Worm (Caenorhabditis elegans) whole organism, early embryonic: Measurements from ENCODE around the gene col-122.

Experiments used
- aly-1 ChIP-seq: sonication (generic microtip); optimal IDR thresholded peaks from 2 replicates; lab custom pipeline; 2016; ENCODE audit warnings: missing genetic modification characterization, missing compliant biosample characterization
- ama-1 ChIP-seq: fragments of 150-350 bp; optimal IDR thresholded peaks from 2 replicates; lab custom pipeline; 2014
- ceh-36 ChIP-seq: sonication (generic microtip); optimal IDR thresholded peaks from 2 replicates; lab custom pipeline; 2016; ENCODE audit warnings: missing genetic modification characterization, inconsistent platforms, missing compliant biosample characterization
- ets-7 ChIP-seq: sonication (generic microtip); optimal IDR thresholded peaks from 2 replicates; lab custom pipeline; 2016; ENCODE audit warnings: missing genotype, missing genetic modification characterization, missing compliant biosample characterization
- flt-1 ChIP-seq: fragments of 200-800 bp; sonication (Bioruptor generic); IDR thresholded peaks from 2 replicates; pipeline ENCODE4 v1.3.6; 2022; ENCODE audit warnings: missing genetic modification characterization, missing compliant biosample characterization
- hmbx-1 ChIP-seq: sonication (generic microtip); optimal IDR thresholded peaks from 2 replicates; lab custom pipeline; 2016; ENCODE audit warnings: mild to moderate bottlenecking, missing genetic modification characterization, missing compliant biosample characterization
- pes-1 ChIP-seq: fragments of 200-800 bp; sonication (Bioruptor generic); IDR thresholded peaks from 2 replicates; pipeline ENCODE4 v1.3.6; 2022; ENCODE audit warnings: missing genetic modification reagents, missing genetic modification characterization, missing compliant biosample characterization
- scrt-1 ChIP-seq: fragments of 200-800 bp; sonication (Bioruptor generic); IDR thresholded peaks from 2 replicates; pipeline ENCODE4 v1.3.6; 2022; ENCODE audit warnings: missing genetic modification characterization, missing compliant biosample characterization
- sea-1 ChIP-seq: fragments of 200-800 bp; sonication (Bioruptor generic); conservative IDR thresholded peaks from 2 replicates; pipeline ENCODE4 v1.3.6; 2022; ENCODE audit warnings: missing genetic modification characterization, missing compliant biosample characterization
- tbx-11 ChIP-seq: fragments of 200-800 bp; sonication (Bioruptor generic); IDR thresholded peaks from 2 replicates; pipeline ENCODE4 v1.3.6; 2022; ENCODE audit warnings: missing genetic modification characterization, missing compliant biosample characterization
- tra-4 ChIP-seq: sonication (generic microtip); optimal IDR thresholded peaks from 2 replicates; lab custom pipeline; 2017; ENCODE audit warnings: missing genetic modification characterization, missing compliant biosample characterization

DNA sequence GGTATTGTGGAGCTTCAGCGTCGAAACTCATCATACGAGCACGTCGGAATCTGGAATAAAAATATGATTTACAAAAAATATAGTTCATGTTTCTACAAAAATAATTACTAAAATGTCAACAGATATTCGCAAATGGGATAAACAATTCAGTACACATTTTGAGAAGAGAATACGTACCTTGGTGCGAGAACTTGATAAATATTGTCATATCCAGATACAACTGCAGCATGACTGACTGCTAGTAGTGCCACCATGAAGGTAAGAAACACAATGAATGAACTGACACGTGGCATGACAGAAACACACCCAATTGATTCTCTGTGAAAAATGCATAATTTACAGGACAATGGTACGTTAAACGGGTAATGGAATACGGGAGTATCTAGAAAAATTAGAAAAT, 44.6 kb upstream of the col-122 start, which contains the start of gene nlp-35:
- TF ChIP-seq ama-1 (lab: Kevin White, UChicago) (no peak), sea-1 (no peak), scrt-1 (GFP tag; lab: Robert Waterston, UW) (no peak), hmbx-1 (tag; lab: Kevin White, UChicago) (no peak), ets-7 (tag; lab: Kevin White, UChicago) (no peak), tbx-11 (no peak), aly-1 (no peak), flt-1 (GFP tag; lab: Robert Waterston, UW) (no peak), ceh-36 (tag; lab: Kevin White, UChicago) (no peak), pes-1 (GFP tag; lab: Robert Waterston, UW) (no peak), tra-4 (no peak)
